Worm (Caenorhabditis elegans) whole organism, L1 larva: ENCODE results near the gene R10F2.5.

Source experiments
- Y116A8C.19 ChIP-seq: sonication (generic microtip); optimal IDR thresholded peaks from 2 replicates; lab custom pipeline; 2016; ENCODE audit warnings: missing compliant biosample characterization, missing genetic modification characterization, borderline replicate concordance
- aly-2 ChIP-seq: fragments of 150-350 bp; optimal IDR thresholded peaks from 2 replicates; lab custom pipeline; 2014; ENCODE audit warnings: missing biosample characterization, missing genetic modification characterization
- ces-1 ChIP-seq: fragments of 150-350 bp; optimal IDR thresholded peaks from 2 replicates; lab custom pipeline; 2014; ENCODE audit warnings: missing biosample characterization, missing genetic modification reagents, missing genetic modification characterization
- dpl-1 ChIP-seq, 3 experiments: fragments of 150-350 bp in 2 of 3; sonication (generic microtip) in 1 of 3; optimal IDR thresholded peaks; 2 replicates each; lab custom pipeline; 2014 to 2017; ENCODE audit warnings: missing biosample characterization in 3 of 3, missing genetic modification characterization in 3 of 3, missing genetic modification reagents in 3 of 3
- fkh-4 ChIP-seq: sonication (generic microtip); optimal IDR thresholded peaks from 2 replicates; lab custom pipeline; 2016; ENCODE audit warnings: missing compliant biosample characterization, missing genetic modification characterization, borderline replicate concordance
- fkh-8 ChIP-seq: sonication (generic microtip); optimal IDR thresholded peaks from 2 replicates; lab custom pipeline; 2016; ENCODE audit warnings: mild to moderate bottlenecking, missing genetic modification characterization, missing compliant biosample characterization
- lin-13 ChIP-seq: fragments of 150-350 bp; optimal IDR thresholded peaks from 2 replicates; lab custom pipeline; 2014; ENCODE audit warnings: missing biosample characterization, missing genetic modification reagents, missing genetic modification characterization
- lin-39 ChIP-seq: fragments of 150-350 bp; optimal IDR thresholded peaks from 2 replicates; lab custom pipeline; 2014; ENCODE audit warnings: missing biosample characterization, missing genetic modification reagents, missing genetic modification characterization
- nhr-11 ChIP-seq: fragments of 150-350 bp; optimal IDR thresholded peaks from 2 replicates; lab custom pipeline; 2014; ENCODE audit warnings: missing biosample characterization, missing genetic modification characterization
- nhr-12 ChIP-seq: sonication (generic microtip); optimal IDR thresholded peaks from 2 replicates; lab custom pipeline; 2017; ENCODE audit warnings: missing biosample characterization, missing genetic modification characterization
- nhr-77 ChIP-seq: fragments of 150-350 bp; optimal IDR thresholded peaks from 2 replicates; lab custom pipeline; 2014; ENCODE audit warnings: missing biosample characterization, missing genetic modification characterization
- unc-62 ChIP-seq: fragments of 150-350 bp; optimal IDR thresholded peaks from 2 replicates; lab custom pipeline; 2014; ENCODE audit warnings: missing biosample characterization, missing genetic modification reagents, missing genetic modification characterization

DNA sequence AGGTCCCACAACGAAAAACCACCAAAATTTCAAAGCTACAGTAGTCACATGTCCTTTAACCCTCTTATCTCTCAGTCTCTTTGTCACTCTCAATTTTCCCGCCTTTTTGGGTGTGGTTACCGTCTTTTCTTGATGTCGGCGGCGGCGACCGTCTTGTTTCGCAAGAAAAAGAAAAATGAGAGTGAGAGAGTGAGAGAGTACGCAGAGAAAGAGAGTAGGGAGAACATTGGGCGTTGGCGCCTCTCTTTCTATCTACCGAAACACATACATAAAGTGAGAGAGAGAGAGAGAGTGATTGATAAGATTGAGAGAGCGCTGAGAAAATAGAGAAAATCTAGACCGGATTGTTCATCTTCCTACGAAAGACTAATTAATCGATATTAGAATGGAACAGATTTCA, 48.6 kb downstream of the R10F2.5 start:
- no peak for TF ChIP-seq lin-39 (tag; lab: Kevin White, UChicago)
- no peak for TF ChIP-seq unc-62
- no peak for TF ChIP-seq nhr-11 (tag; lab: Kevin White, UChicago)
- TF ChIP-seq aly-2 (tag; lab: Kevin White, UChicago), result no peak
- peak; percentile 71 for TF ChIP-seq nhr-77
- TF ChIP-seq ces-1 (GFP tag; lab: Kevin White, UChicago), result no peak
- TF ChIP-seq dpl-1 (GFP tag; optimal IDR thresholded peaks at IDR 0.05; lab: Kevin White, UChicago), result peak; percentile 67 to 76 (median 73)
- no peak for TF ChIP-seq Y116A8C.19 (tag; lab: Kevin White, UChicago)
- no peak for TF ChIP-seq fkh-8 (tag; lab: Kevin White, UChicago)
- TF ChIP-seq nhr-12 (tag; lab: Kevin White, UChicago), result no peak
- no peak for TF ChIP-seq fkh-4 (tag; lab: Kevin White, UChicago)
- TF ChIP-seq lin-13 (GFP tag; lab: Kevin White, UChicago), result peak; percentile 75
